Fruit fly (Drosophila melanogaster): Measurements from ENCODE around the gene CG7484.

dm6 chr3L:17671322-17671721 lies 16.9 kb downstream of the CG7484 start, which contains the start of gene CG34251:
- TF ChIP-seq pan (optimal IDR thresholded peaks at IDR 0.05) (no peak), usp (GFP tag; optimal IDR thresholded peaks at IDR 0.05) (no peak), EcR (GFP tag; optimal IDR thresholded peaks at IDR 0.05) (no peak), CG8478 (optimal IDR thresholded peaks at IDR 0.05) (no peak)
